Worm (Caenorhabditis elegans) whole organism, L4/young adult: ENCODE results near the gene Y43F8B.14.

Experiments used
- dao-5 ChIP-seq: sonication (generic microtip); optimal IDR thresholded peaks from 2 replicates; lab custom pipeline; 2016; ENCODE audit warnings: missing genotype, missing genetic modification characterization, moderate library complexity, missing compliant biosample characterization
- him-1 ChIP-seq: sonication (generic microtip); optimal IDR thresholded peaks from 2 replicates; lab custom pipeline; 2016; ENCODE audit warnings: missing genotype, missing genetic modification reagents, missing genetic modification characterization, missing compliant biosample characterization

DNA sequence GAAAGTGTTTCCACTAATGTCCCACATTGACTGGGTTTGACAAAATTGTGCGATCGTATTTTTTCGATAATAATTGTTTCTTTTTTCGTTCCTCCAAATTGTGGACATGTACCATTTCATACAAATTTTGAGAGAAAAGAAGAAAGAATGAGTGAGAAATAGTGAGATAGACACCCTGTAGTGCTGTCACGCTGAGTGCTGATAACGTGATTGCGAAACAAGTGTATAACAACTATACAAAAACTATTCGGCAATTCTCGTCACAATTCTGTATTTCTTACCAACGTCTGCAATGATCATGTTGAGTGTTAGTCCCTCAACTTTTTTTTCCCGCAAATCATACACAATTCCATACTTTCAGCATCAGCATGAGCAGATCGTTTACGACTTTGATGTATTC is 19.5 kb downstream of the Y43F8B.14 start, which contains the start of gene C25F9.14:
- no peak for TF ChIP-seq him-1 (tag; lab: Kevin White, UChicago)
- TF ChIP-seq dao-5, result no peak
